Worm (Caenorhabditis elegans): ENCODE data around the gene AH10.2.

DNA sequence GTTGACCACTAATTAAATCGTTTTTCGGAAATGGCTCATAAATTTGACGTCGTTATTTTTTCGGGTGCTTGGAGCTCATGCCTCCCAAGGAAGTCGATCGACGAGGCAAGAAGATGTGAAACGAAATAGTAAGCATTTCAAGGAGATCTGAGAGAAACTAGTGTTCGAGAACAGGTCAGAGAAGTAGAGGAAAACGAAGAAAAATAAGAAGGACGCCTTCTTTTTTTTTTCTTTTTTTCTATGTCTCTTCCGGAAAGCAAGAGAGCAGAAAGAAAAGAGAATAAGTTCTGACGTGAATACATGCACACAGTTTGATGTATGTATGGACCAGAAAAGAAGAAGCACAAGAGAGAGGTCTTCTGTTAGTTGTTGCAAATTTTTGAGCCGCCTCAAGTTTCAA, 12.9 kb upstream of the AH10.2 start:
- TF ChIP-seq aly-1 (tag; optimal IDR thresholded peaks at IDR 0.05) (no peak), ama-1 (optimal IDR thresholded peaks at IDR 0.05) (no peak), hmbx-1 (tag; optimal IDR thresholded peaks at IDR 0.05) (no peak), ets-7 (tag; optimal IDR thresholded peaks at IDR 0.05) (no peak), ceh-13 (GFP tag; optimal IDR thresholded peaks at IDR 0.05) (no peak), pes-1 (GFP tag; IDR thresholded peaks at IDR 0.05) (no peak)
